Fruit fly (Drosophila melanogaster): Measurements from ENCODE around the gene Gr93c.

Gene Gr93c

DNA sequence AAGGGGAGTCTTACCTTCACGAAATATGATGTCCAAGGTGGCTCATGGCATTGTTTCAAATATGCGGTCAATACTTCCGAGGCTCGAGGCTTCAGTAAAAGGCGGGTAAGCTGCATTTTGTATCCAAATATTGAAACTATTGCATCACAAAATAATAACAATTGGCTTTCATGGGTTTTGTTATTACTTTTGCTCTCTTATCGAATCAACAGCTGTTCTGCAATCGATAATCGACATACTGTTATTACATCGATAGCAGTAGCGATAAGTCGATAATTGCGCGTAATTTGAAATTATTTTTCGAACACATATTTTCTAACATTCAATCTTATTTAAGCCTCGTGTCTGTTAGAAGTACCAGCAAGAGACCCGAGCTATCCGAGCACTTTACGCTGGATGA is 33.4 kb upstream of the Gr93c start, which contains the start of gene CG34148:
CG34148 (minus strand) TSS at position 214 of the 400 bp plus-strand sequence.
- TF ChIP-seq cg (GFP tag; optimal IDR thresholded peaks at IDR 0.05) (no peak), Scr (GFP tag; IDR thresholded peaks at IDR 0.05; ENCODE audit: partially characterized antibody) (peak; percentile 74), CoRest (tag; optimal IDR thresholded peaks at IDR 0.05) (no peak), Doc2 (GFP tag; IDR thresholded peaks at IDR 0.05) (no peak), Mes4 (GFP tag; optimal IDR thresholded peaks at IDR 0.05) (no peak), CG15269 (tag; optimal IDR thresholded peaks at IDR 0.05) (no peak), CG11085 (GFP tag; IDR thresholded peaks at IDR 0.05) (no peak), CG12155 (GFP tag; optimal IDR thresholded peaks at IDR 0.05) (no peak), CG12391 (tag; optimal IDR thresholded peaks at IDR 0.05) (no peak), MESR4 (GFP tag; optimal IDR thresholded peaks at IDR 0.05) (peak; percentile 60), CG9797 (GFP tag; optimal IDR thresholded peaks at IDR 0.05) (no peak), CG14710 (tag; optimal IDR thresholded peaks at IDR 0.05) (no peak), HLH3B (GFP tag; IDR thresholded peaks at IDR 0.05) (no peak), CG9817 (tag; optimal IDR thresholded peaks at IDR 0.05) (no peak), CG13123 (GFP tag; optimal IDR thresholded peaks at IDR 0.05) (no peak), Sox100B (GFP tag; optimal IDR thresholded peaks at IDR 0.05) (no peak), CG4707 (GFP tag; optimal IDR thresholded peaks at IDR 0.05) (no peak), ftz-f1 (GFP tag; optimal IDR thresholded peaks at IDR 0.05) (no peak), Dek (tag; optimal IDR thresholded peaks at IDR 0.05) (no peak), mirr (GFP tag; optimal IDR thresholded peaks at IDR 0.05) (no peak), Dip3 (GFP tag; optimal IDR thresholded peaks at IDR 0.05) (no peak), Ravus (GFP tag; IDR thresholded peaks at IDR 0.05) (no peak), ato (GFP tag; IDR thresholded peaks at IDR 0.05; ENCODE audit: partially characterized antibody) (peak; percentile 85), bbx (GFP tag; IDR thresholded peaks at IDR 0.05; ENCODE audit: partially characterized antibody) (peak; percentile 80), knrl (GFP tag; IDR thresholded peaks at IDR 0.05; ENCODE audit: partially characterized antibody) (peak; percentile 50; the same call in 1 of the 3 replicates), disco-r (GFP tag; optimal IDR thresholded peaks at IDR 0.05) (no peak), sens (GFP tag) (no peak), Kr (GFP tag; optimal IDR thresholded peaks at IDR 0.05) (no peak), D (optimal IDR thresholded peaks at IDR 0.05) (no peak), D (GFP tag; optimal IDR thresholded peaks at IDR 0.05) (no peak), CG10543 (GFP tag; optimal IDR thresholded peaks at IDR 0.05) (no peak), Sox102F (GFP tag; optimal IDR thresholded peaks at IDR 0.05) (no peak), hb (GFP tag; IDR thresholded peaks at IDR 0.05; ENCODE audit: partially characterized antibody) (peak; percentile 63; the same call in 1 of the 3 replicates), Myb (GFP tag; optimal IDR thresholded peaks at IDR 0.05) (no peak), tna (GFP tag; IDR thresholded peaks at IDR 0.05; ENCODE audit: partially characterized antibody) (peak; percentile 90), CG2129 (GFP tag; IDR thresholded peaks at IDR 0.05; ENCODE audit: partially characterized antibody) (peak; percentile 51), ac (GFP tag; optimal IDR thresholded peaks at IDR 0.05) (no peak), Dref (GFP tag; IDR thresholded peaks at IDR 0.05) (peak; percentile 81), nau (GFP tag; optimal IDR thresholded peaks at IDR 0.05) (no peak), cwo (GFP tag; optimal IDR thresholded peaks at IDR 0.05) (no peak), cato (GFP tag; optimal IDR thresholded peaks at IDR 0.05; ENCODE audit: borderline replicate concordance) (no peak), gro (GFP tag; optimal IDR thresholded peaks at IDR 0.05) (no peak), CG8290 (GFP tag; optimal IDR thresholded peaks at IDR 0.05) (no peak), CG8290 (tag; optimal IDR thresholded peaks at IDR 0.05) (no peak), Nf-YB (GFP tag; optimal IDR thresholded peaks at IDR 0.05) (no peak), CG30403 (GFP tag; optimal IDR thresholded peaks at IDR 0.05) (no peak), Xbp1 (GFP tag; optimal IDR thresholded peaks at IDR 0.05) (no peak), hth (optimal IDR thresholded peaks at IDR 0.05) (no peak), CG14860 (GFP tag; IDR thresholded peaks at IDR 0.05; ENCODE audit: partially characterized antibody) (peak; percentile 72; the same call in 2 of the 3 replicates), zen (tag; optimal IDR thresholded peaks at IDR 0.05) (no peak), crp (GFP tag; optimal IDR thresholded peaks at IDR 0.05) (peak; percentile 45 to 90)

Measured in whole organism, embryonic.